Fruit fly (Drosophila melanogaster): ENCODE results near the gene Lmx1a.

Lmx1a gene

dm6 chr3L:12350307-12350706, 21.3 kb downstream of the Lmx1a start:
- no peak for TF ChIP-seq Myc (optimal IDR thresholded peaks at IDR 0.05)
- no peak for TF ChIP-seq Rel (GFP tag; optimal IDR thresholded peaks at IDR 0.05)
- no peak for TF ChIP-seq Rel (tag; optimal IDR thresholded peaks at IDR 0.05)
- TF ChIP-seq brk (GFP tag; optimal IDR thresholded peaks at IDR 0.05) = no peak
- no peak for TF ChIP-seq sv (GFP tag; optimal IDR thresholded peaks at IDR 0.05)
- TF ChIP-seq Hr83 (GFP tag; optimal IDR thresholded peaks at IDR 0.05; ENCODE audit: poor library complexity, severe bottlenecking) = no peak
- TF ChIP-seq fru (GFP tag; optimal IDR thresholded peaks at IDR 0.05) = no peak
- TF ChIP-seq Jra (GFP tag; optimal IDR thresholded peaks at IDR 0.05) = no peak
- TF ChIP-seq usp (GFP tag; optimal IDR thresholded peaks at IDR 0.05) = no peak
- no peak for TF ChIP-seq GATAd (GFP tag; optimal IDR thresholded peaks at IDR 0.05)

dm6 chr3L:12351440-12351839, 22.4 kb downstream of the Lmx1a start, which contains the start of gene CrzR:
Gene CrzR (minus strand): TSS chr3L:12351544.
- TF ChIP-seq pan (optimal IDR thresholded peaks at IDR 0.05) (no peak), OdsH (GFP tag; optimal IDR thresholded peaks at IDR 0.05) (no peak), Jra (GFP tag; optimal IDR thresholded peaks at IDR 0.05) (no peak), sage (GFP tag; optimal IDR thresholded peaks at IDR 0.05) (no peak), Dfd (GFP tag; optimal IDR thresholded peaks at IDR 0.05) (no peak), CG9705 (GFP tag; optimal IDR thresholded peaks at IDR 0.05) (no peak), tai (GFP tag; optimal IDR thresholded peaks at IDR 0.05) (no peak), Hnf4 (GFP tag; optimal IDR thresholded peaks at IDR 0.05) (no peak), GATAd (GFP tag; optimal IDR thresholded peaks at IDR 0.05) (no peak), woc (GFP tag; optimal IDR thresholded peaks at IDR 0.05) (no peak)

dm6 chr3L:12363729-12364128, 34.7 kb downstream of the Lmx1a start:
- no peak for TF ChIP-seq Hnf4 (GFP tag; optimal IDR thresholded peaks at IDR 0.05)
- TF ChIP-seq dsf (GFP tag; optimal IDR thresholded peaks at IDR 0.05; ENCODE audit: borderline replicate concordance) = no peak
- TF ChIP-seq sage (GFP tag; optimal IDR thresholded peaks at IDR 0.05) = no peak
- no peak for TF ChIP-seq HLH106 (tag; optimal IDR thresholded peaks at IDR 0.05)
- no peak for TF ChIP-seq jim (GFP tag; optimal IDR thresholded peaks at IDR 0.05)
- no peak for TF ChIP-seq Abd-B (GFP tag; optimal IDR thresholded peaks at IDR 0.05)
- TF ChIP-seq Vsx2 (GFP tag; optimal IDR thresholded peaks at IDR 0.05; ENCODE audit: partially characterized antibody) = no peak
- TF ChIP-seq fru (GFP tag; optimal IDR thresholded peaks at IDR 0.05) = no peak
- TF ChIP-seq CrebA (GFP tag; optimal IDR thresholded peaks at IDR 0.05; ENCODE audit: borderline replicate concordance) = no peak
- no peak for TF ChIP-seq Sp1 (GFP tag; optimal IDR thresholded peaks at IDR 0.05)
- TF ChIP-seq woc (GFP tag; optimal IDR thresholded peaks at IDR 0.05) = no peak

- TF ChIP-seq fru (GFP tag; optimal IDR thresholded peaks at IDR 0.05) = no peak
- TF ChIP-seq brk (GFP tag; optimal IDR thresholded peaks at IDR 0.05) = no peak
- no peak for TF ChIP-seq rgr (GFP tag; optimal IDR thresholded peaks at IDR 0.05)
- no peak for TF ChIP-seq Dif (GFP tag; optimal IDR thresholded peaks at IDR 0.05; ENCODE audit: partially characterized antibody)
- TF ChIP-seq Hr83 (GFP tag; optimal IDR thresholded peaks at IDR 0.05; ENCODE audit: poor library complexity, severe bottlenecking) = no peak
- no peak for TF ChIP-seq Rel (GFP tag; optimal IDR thresholded peaks at IDR 0.05)
- no peak for TF ChIP-seq Rel (tag; optimal IDR thresholded peaks at IDR 0.05)
- TF ChIP-seq foxo (GFP tag; optimal IDR thresholded peaks at IDR 0.05) = no peak
- no peak for TF ChIP-seq CG32264 (GFP tag; optimal IDR thresholded peaks at IDR 0.05)
- no peak for TF ChIP-seq N (GFP tag; optimal IDR thresholded peaks at IDR 0.05)
- TF ChIP-seq br (GFP tag; optimal IDR thresholded peaks at IDR 0.05) = no peak
- TF ChIP-seq Abd-B (GFP tag; optimal IDR thresholded peaks at IDR 0.05) = no peak
- TF ChIP-seq Hr78 (GFP tag; optimal IDR thresholded peaks at IDR 0.05) = no peak
Observed at dm6 chr3L:12374420-12374819, 45.4 kb downstream of the Lmx1a start.

dm6 chr3L:12380592-12380991, 51.6 kb downstream of the Lmx1a start:
- no peak for TF ChIP-seq br (GFP tag; optimal IDR thresholded peaks at IDR 0.05)
- TF ChIP-seq foxo (GFP tag; optimal IDR thresholded peaks at IDR 0.05) = no peak
- TF ChIP-seq N (GFP tag; optimal IDR thresholded peaks at IDR 0.05) = no peak
- TF ChIP-seq brk (GFP tag; optimal IDR thresholded peaks at IDR 0.05) = no peak
- no peak for TF ChIP-seq HLH106 (tag; optimal IDR thresholded peaks at IDR 0.05)
- no peak for TF ChIP-seq GATAd (GFP tag; optimal IDR thresholded peaks at IDR 0.05)

Data from whole organism, wandering third instar larva.